Fruit fly (Drosophila melanogaster) whole organism, pupa: ENCODE results near the gene CG32214.

Source experiments
- CG10348 ChIP-seq: fragments of 200-800 bp; sonication (Bioruptor generic); IDR thresholded peaks from 2 replicates; pipeline ENCODE4 v1.3.6; 2022; ENCODE audit warnings: missing biosample characterization, missing genetic modification characterization
- CG12605 ChIP-seq: fragments of 200-800 bp; sonication (Bioruptor generic); IDR thresholded peaks from 2 replicates; pipeline ENCODE4 v1.3.6; 2022; ENCODE audit warnings: missing biosample characterization, missing genetic modification characterization
- CG13204 ChIP-seq: fragments of 200-800 bp; sonication (Bioruptor generic); optimal IDR thresholded peaks from 2 replicates; lab custom pipeline; 2018; ENCODE audit warnings: missing biosample characterization, mild to moderate bottlenecking, missing genetic modification characterization, moderate library complexity
- CG14655 ChIP-seq: fragments of 200-800 bp; sonication (Bioruptor generic); optimal IDR thresholded peaks from 3 replicates; lab custom pipeline; 2017; ENCODE audit warnings: mild to moderate bottlenecking, missing biosample characterization, missing genetic modification reagents, missing genetic modification characterization
- CG15710 ChIP-seq: fragments of 200-800 bp; sonication (Bioruptor generic); optimal IDR thresholded peaks from 2 replicates; lab custom pipeline; 2018; ENCODE audit warnings: missing biosample characterization, mild to moderate bottlenecking, missing genetic modification characterization, moderate library complexity
- CG17806 ChIP-seq: fragments of 200-800 bp; sonication (Bioruptor generic); optimal IDR thresholded peaks from 2 replicates; lab custom pipeline; 2018; ENCODE audit warnings: missing biosample characterization, mild to moderate bottlenecking, missing genetic modification characterization, moderate library complexity
- CG32121 ChIP-seq: fragments of 200-800 bp; sonication (Bioruptor generic); IDR thresholded peaks from 2 replicates; pipeline ENCODE4 v1.3.6; 2022; ENCODE audit warnings: missing biosample characterization, missing genetic modification characterization
- CG34367 ChIP-seq: fragments of 200-800 bp; sonication (Bioruptor generic); optimal IDR thresholded peaks from 2 replicates; lab custom pipeline; 2018; ENCODE audit warnings: missing biosample characterization, mild to moderate bottlenecking, missing genetic modification characterization
- CG4496 ChIP-seq: fragments of 200-800 bp; sonication (Bioruptor generic); IDR thresholded peaks from 3 replicates; pipeline ENCODE4 v1.3.6; 2022; ENCODE audit warnings: missing biosample characterization, missing genetic modification characterization
- CG8159 ChIP-seq: fragments of 200-800 bp; sonication (Bioruptor generic); optimal IDR thresholded peaks from 3 replicates; lab custom pipeline; 2018; ENCODE audit warnings: missing biosample characterization, mild to moderate bottlenecking, missing genetic modification characterization, moderate library complexity
- CG8301 ChIP-seq: fragments of 200-800 bp; sonication (Bioruptor generic); optimal IDR thresholded peaks from 2 replicates; lab custom pipeline; 2018; ENCODE audit warnings: missing biosample characterization, mild to moderate bottlenecking, missing genetic modification characterization
- CG9948 ChIP-seq: fragments of 200-800 bp; sonication (Bioruptor generic); optimal IDR thresholded peaks from 2 replicates; lab custom pipeline; 2018; ENCODE audit warnings: missing biosample characterization, mild to moderate bottlenecking, missing genetic modification characterization, moderate library complexity
- D1 ChIP-seq: fragments of 200-800 bp; sonication (Bioruptor generic); optimal IDR thresholded peaks from 2 replicates; lab custom pipeline; 2018; ENCODE audit warnings: missing biosample characterization, mild to moderate bottlenecking, missing genetic modification characterization, moderate library complexity
- EcR ChIP-seq: fragments of 200-800 bp; sonication (Bioruptor generic); optimal IDR thresholded peaks from 3 replicates; lab custom pipeline; 2019; ENCODE audit warnings: missing biosample characterization, missing genetic modification characterization, mild to moderate bottlenecking, moderate library complexity, missing genetic modification reagents
- Ets98B ChIP-seq: fragments of 200-800 bp; sonication (Bioruptor generic); IDR thresholded peaks from 2 replicates; pipeline ENCODE4 v1.3.6; 2022; ENCODE audit warnings: missing biosample characterization, missing genetic modification characterization
- Pif1A ChIP-seq: fragments of 200-800 bp; sonication (Bioruptor generic); optimal IDR thresholded peaks from 3 replicates; lab custom pipeline; 2016; ENCODE audit warnings: missing biosample characterization, missing genetic modification characterization
- Pif1B ChIP-seq: fragments of 200-800 bp; sonication (Bioruptor generic); optimal IDR thresholded peaks from 3 replicates; lab custom pipeline; 2016; ENCODE audit warnings: missing biosample characterization, missing genetic modification characterization
- Snoo ChIP-seq: fragments of 200-800 bp; sonication (Bioruptor generic); optimal IDR thresholded peaks from 3 replicates; lab custom pipeline; 2017; ENCODE audit warnings: missing biosample characterization, mild to moderate bottlenecking, missing genetic modification characterization, inconsistent platforms
- fd96Ca ChIP-seq: fragments of 200-800 bp; sonication (Bioruptor generic); IDR thresholded peaks from 3 replicates; pipeline ENCODE4 v1.3.6; 2022; ENCODE audit warnings: missing biosample characterization, missing genetic modification characterization
- gl ChIP-seq: fragments of 200-800 bp; sonication (Bioruptor generic); optimal IDR thresholded peaks from 2 replicates; lab custom pipeline; 2018; ENCODE audit warnings: missing biosample characterization, mild to moderate bottlenecking, missing genetic modification characterization
- rn ChIP-seq: fragments of 200-800 bp; sonication (Bioruptor generic); IDR thresholded peaks from 2 replicates; pipeline ENCODE4 v1.3.6; 2022; ENCODE audit warnings: missing biosample characterization, missing genetic modification characterization

CG32214 gene

DNA sequence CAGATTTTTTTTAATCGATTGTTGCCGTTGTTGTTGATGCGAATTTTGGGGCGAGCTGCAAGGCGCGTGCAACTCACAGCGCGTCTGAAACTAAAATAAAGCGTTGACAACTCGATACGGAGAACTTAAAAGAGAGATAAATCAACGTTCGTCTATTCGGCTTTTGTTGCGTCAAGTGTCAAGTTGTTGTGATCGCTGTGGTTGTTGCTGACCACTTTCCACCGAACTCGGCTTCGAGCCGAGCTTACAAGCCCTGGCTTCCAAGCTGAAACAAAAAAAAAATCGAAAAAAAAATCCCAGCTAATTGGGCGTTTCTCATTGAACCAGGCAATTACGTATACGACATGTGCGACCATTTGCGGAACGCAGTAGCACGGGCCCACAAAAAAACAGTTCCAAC is 36.6 kb downstream of the CG32214 start, which contains the start of gene CG9452:
TSS of gene CG9452 (minus strand) at position 101 of the 400 bp plus-strand sequence.
- TF ChIP-seq gl (tag; lab: Kevin White, UChicago) (no peak), Snoo (tag; lab: Kevin White, UChicago) (no peak), fd96Ca (no peak), CG34367 (tag; lab: Kevin White, UChicago) (no peak), CG17806 (tag; lab: Kevin White, UChicago) (no peak), CG8159 (tag; lab: Kevin White, UChicago) (no peak), CG9948 (tag; lab: Kevin White, UChicago) (no peak), CG4496 (GFP tag; lab: Robert Waterston, UW) (no peak), CG13204 (GFP tag; lab: Kevin White, UChicago) (no peak), D1 (tag; lab: Kevin White, UChicago) (no peak), CG8301 (tag; lab: Kevin White, UChicago) (no peak), CG15710 (tag; lab: Kevin White, UChicago) (no peak), CG12605 (GFP tag; lab: Robert Waterston, UW) (no peak)

DNA sequence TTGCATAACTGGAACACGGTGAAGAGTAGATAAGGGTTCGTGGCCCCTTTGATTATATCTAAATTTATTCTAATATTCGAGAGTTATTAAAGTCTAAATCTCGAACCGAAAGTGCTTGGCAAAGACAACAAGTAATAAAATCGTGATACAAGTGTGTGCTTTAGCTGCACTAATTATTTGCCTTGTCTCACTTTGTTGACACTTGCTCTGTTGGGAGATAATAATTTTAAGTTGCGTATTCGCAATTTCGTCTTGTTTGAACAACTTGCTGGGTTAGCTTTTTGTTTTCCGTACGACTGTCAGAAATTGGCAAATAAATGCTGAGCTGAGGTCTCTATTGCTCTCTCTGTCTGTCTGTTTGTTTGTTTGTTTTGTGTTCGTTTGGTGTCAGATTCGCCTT is 37.6 kb downstream of the CG32214 start:
- TF ChIP-seq CG8301 (tag; lab: Kevin White, UChicago) (no peak), CG32121 (GFP tag; lab: Robert Waterston, UW) (no peak), gl (tag; lab: Kevin White, UChicago) (no peak), rn (GFP tag; lab: Robert Waterston, UW) (no peak), CG17806 (tag; lab: Kevin White, UChicago) (no peak), Pif1B (GFP tag; lab: Kevin White, UChicago) (no peak), fd96Ca (no peak), Snoo (tag; lab: Kevin White, UChicago) (no peak), CG14655 (GFP tag; lab: Kevin White, UChicago) (no peak), CG34367 (tag; lab: Kevin White, UChicago) (no peak), CG8159 (tag; lab: Kevin White, UChicago) (no peak), CG13204 (GFP tag; lab: Kevin White, UChicago) (no peak), CG10348 (GFP tag; lab: Robert Waterston, UW) (no peak), CG15710 (tag; lab: Kevin White, UChicago) (no peak), D1 (tag; lab: Kevin White, UChicago) (no peak), Pif1A (GFP tag; lab: Kevin White, UChicago) (no peak), Ets98B (no peak), EcR (GFP tag; lab: Kevin White, UChicago) (no peak), CG12605 (GFP tag; lab: Robert Waterston, UW) (no peak), CG9948 (tag; lab: Kevin White, UChicago) (no peak)

DNA sequence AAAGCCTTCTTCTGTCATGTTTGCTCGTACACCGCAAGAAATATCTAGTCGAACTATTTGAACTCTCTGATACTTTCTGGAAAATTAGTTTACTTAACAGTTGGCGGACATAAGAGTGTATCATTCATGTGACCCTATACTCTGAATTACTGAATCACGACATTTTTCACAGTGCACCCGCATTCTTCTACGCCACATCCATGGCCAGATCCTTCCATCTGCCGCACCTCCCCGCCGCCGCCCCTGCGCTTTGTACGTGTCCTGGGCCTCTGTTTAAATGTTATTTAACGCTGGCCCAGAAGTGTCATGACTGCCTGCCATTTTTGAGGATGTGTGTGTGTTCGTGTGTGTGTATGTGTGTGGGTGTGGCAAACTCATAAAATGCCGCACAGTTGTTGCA is 45.5 kb downstream of the CG32214 start:
- TF ChIP-seq D1 (tag; lab: Kevin White, UChicago): no peak
- TF ChIP-seq CG8159 (tag; lab: Kevin White, UChicago): no peak
- no peak for TF ChIP-seq Pif1B (GFP tag; lab: Kevin White, UChicago)
- TF ChIP-seq CG34367 (tag; lab: Kevin White, UChicago): no peak
- TF ChIP-seq Pif1A (GFP tag; lab: Kevin White, UChicago): no peak
- no peak for TF ChIP-seq CG10348 (GFP tag; lab: Robert Waterston, UW)
- TF ChIP-seq CG8301 (tag; lab: Kevin White, UChicago): no peak
- no peak for TF ChIP-seq gl (tag; lab: Kevin White, UChicago)
- TF ChIP-seq CG15710 (tag; lab: Kevin White, UChicago): no peak
- TF ChIP-seq fd96Ca: no peak
- TF ChIP-seq CG14655 (GFP tag; lab: Kevin White, UChicago): no peak
- no peak for TF ChIP-seq CG13204 (GFP tag; lab: Kevin White, UChicago)
- no peak for TF ChIP-seq EcR (GFP tag; lab: Kevin White, UChicago)
- no peak for TF ChIP-seq CG17806 (tag; lab: Kevin White, UChicago)
- no peak for TF ChIP-seq rn (GFP tag; lab: Robert Waterston, UW)

DNA sequence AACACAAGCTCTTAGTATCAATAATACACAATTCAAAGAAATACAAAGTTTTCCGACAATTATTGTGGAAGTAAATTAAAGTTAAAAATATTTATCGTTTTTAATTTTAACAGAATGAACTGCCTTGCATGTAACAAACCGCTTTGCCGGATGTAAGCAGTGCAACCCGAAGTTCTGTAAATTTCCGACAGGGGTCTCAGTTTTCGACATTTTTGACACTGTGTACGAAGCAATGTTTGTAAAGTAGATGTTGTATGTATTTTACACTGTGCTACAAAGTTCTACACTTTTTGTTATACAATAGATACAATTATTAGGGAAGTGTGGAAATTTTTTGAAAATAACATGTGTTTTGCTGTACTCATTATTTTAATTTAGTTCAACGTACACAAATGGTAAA is 49.4 kb downstream of the CG32214 start:
- TF ChIP-seq Pif1B (GFP tag; lab: Kevin White, UChicago) (no peak), CG14655 (GFP tag; lab: Kevin White, UChicago) (peak; percentile 3), CG9948 (tag; lab: Kevin White, UChicago) (no peak), EcR (GFP tag; lab: Kevin White, UChicago) (no peak), rn (GFP tag; lab: Robert Waterston, UW) (peak; percentile 60), CG12605 (GFP tag; lab: Robert Waterston, UW) (no peak), CG32121 (GFP tag; lab: Robert Waterston, UW) (peak; percentile 32; the same call in 1 of the 2 replicates), CG17806 (tag; lab: Kevin White, UChicago) (no peak), CG8301 (tag; lab: Kevin White, UChicago) (no peak), CG8159 (tag; lab: Kevin White, UChicago) (no peak), CG4496 (GFP tag; lab: Robert Waterston, UW) (peak; percentile 85), Pif1A (GFP tag; lab: Kevin White, UChicago) (peak; percentile 37), fd96Ca (no peak), CG10348 (GFP tag; lab: Robert Waterston, UW) (no peak), gl (tag; lab: Kevin White, UChicago) (no peak), Snoo (tag; lab: Kevin White, UChicago) (no peak), CG34367 (tag; lab: Kevin White, UChicago) (peak; percentile 28), D1 (tag; lab: Kevin White, UChicago) (peak; percentile 59), CG13204 (GFP tag; lab: Kevin White, UChicago) (no peak), CG15710 (tag; lab: Kevin White, UChicago) (no peak), Ets98B (peak; percentile 47; the same call in 1 of the 2 replicates)
- TF ChIP-seq, all 21 proteins: peak for 8
